Fruit fly (Drosophila melanogaster) whole organism, prepupa: ENCODE data around the gene Sqor.

Experiments
- CG31627 ChIP-seq: fragments of 200-800 bp; sonication (Bioruptor generic); optimal IDR thresholded peaks from 3 replicates; lab custom pipeline; 2016; ENCODE audit warnings: missing biosample characterization, missing genetic modification characterization
- Sox14 ChIP-seq: fragments of 200-800 bp; sonication (Bioruptor generic); optimal IDR thresholded peaks from 3 replicates; lab custom pipeline; 2016; ENCODE audit warnings: missing biosample characterization, missing genetic modification characterization
- fkh ChIP-seq: fragments of 200-800 bp; sonication (Bioruptor generic); optimal IDR thresholded peaks from 3 replicates; lab custom pipeline; 2017; ENCODE audit warnings: missing biosample characterization, mild to moderate bottlenecking, missing genetic modification characterization, moderate library complexity
- salr ChIP-seq, 2 experiments: fragments of 200-800 bp; sonication (Bioruptor generic); optimal IDR thresholded peaks; 3 replicates each; lab custom pipeline; 2016 to 2018; ENCODE audit warnings: missing biosample characterization in 2 of 2, missing genetic modification characterization in 2 of 2, mild to moderate bottlenecking in 1 of 2

dm6 chr3L:4215079-4215478, 24.9 kb upstream of the Sqor start, which contains the start of gene Cpr64Ad:
- no peak for TF ChIP-seq fkh (GFP tag; lab: Kevin White, UChicago)
- no peak for TF ChIP-seq CG31627 (GFP tag; lab: Kevin White, UChicago)
- TF ChIP-seq salr (GFP tag; optimal IDR thresholded peaks at IDR 0.05; lab: Kevin White, UChicago) = no peak
- no peak for TF ChIP-seq Sox14 (GFP tag; lab: Kevin White, UChicago)
